Worm (Caenorhabditis elegans) whole organism, mixed stage, embryonic: ENCODE results near the gene T26H5.9.

Source experiments
- blmp-1 ChIP-seq: fragments of 150-350 bp; optimal IDR thresholded peaks from 2 replicates; lab custom pipeline; 2014; ENCODE audit warnings: missing biosample characterization, missing genetic modification characterization
- ces-1 ChIP-seq: fragments of 150-350 bp; optimal IDR thresholded peaks from 2 replicates; lab custom pipeline; 2014; ENCODE audit warnings: missing biosample characterization, missing genetic modification reagents, missing genetic modification characterization
- hlh-1 ChIP-seq: fragments of 150-350 bp; optimal IDR thresholded peaks from 2 replicates; lab custom pipeline; 2014; ENCODE audit warnings: missing biosample characterization, missing genetic modification reagents, missing genetic modification characterization
- lin-13 ChIP-seq: fragments of 150-350 bp; optimal IDR thresholded peaks from 2 replicates; lab custom pipeline; 2014; ENCODE audit warnings: missing biosample characterization, missing genetic modification characterization
- nhr-12 ChIP-seq: fragments of 150-350 bp; optimal IDR thresholded peaks from 2 replicates; lab custom pipeline; 2014; ENCODE audit warnings: missing biosample characterization, missing genetic modification characterization
- nhr-2 ChIP-seq: fragments of 150-350 bp; optimal IDR thresholded peaks from 2 replicates; lab custom pipeline; 2014; ENCODE audit warnings: missing biosample characterization, missing genetic modification characterization
- nhr-237 ChIP-seq: fragments of 150-350 bp; optimal IDR thresholded peaks from 2 replicates; lab custom pipeline; 2014; ENCODE audit warnings: missing biosample characterization, missing genetic modification characterization
- nhr-28 ChIP-seq: fragments of 150-350 bp; optimal IDR thresholded peaks from 2 replicates; lab custom pipeline; 2014; ENCODE audit warnings: missing biosample characterization, missing genetic modification characterization
- pha-4 ChIP-seq: fragments of 150-350 bp; optimal IDR thresholded peaks from 2 replicates; lab custom pipeline; 2018; ENCODE audit warnings: missing biosample characterization, missing genetic modification reagents, missing genetic modification characterization
- sem-2 ChIP-seq: fragments of 200-800 bp; sonication (Bioruptor generic); optimal IDR thresholded peaks from 2 replicates; lab custom pipeline; 2018; ENCODE audit warnings: mild to moderate bottlenecking, missing genetic modification characterization, missing compliant biosample characterization
- snpc-4 ChIP-seq: fragments of 150-350 bp; optimal IDR thresholded peaks from 2 replicates; lab custom pipeline; 2014; ENCODE audit warnings: missing biosample characterization, missing genetic modification characterization
- unc-39 ChIP-seq: fragments of 150-350 bp; optimal IDR thresholded peaks from 2 replicates; lab custom pipeline; 2014; ENCODE audit warnings: missing biosample characterization, missing genetic modification characterization
- unc-62 ChIP-seq: fragments of 150-350 bp; optimal IDR thresholded peaks from 2 replicates; lab custom pipeline; 2014; ENCODE audit warnings: missing biosample characterization, missing genetic modification reagents, missing genetic modification characterization
- ztf-11 ChIP-seq: fragments of 150-350 bp; optimal IDR thresholded peaks from 2 replicates; lab custom pipeline; 2014; ENCODE audit warnings: missing biosample characterization, missing genetic modification characterization

DNA sequence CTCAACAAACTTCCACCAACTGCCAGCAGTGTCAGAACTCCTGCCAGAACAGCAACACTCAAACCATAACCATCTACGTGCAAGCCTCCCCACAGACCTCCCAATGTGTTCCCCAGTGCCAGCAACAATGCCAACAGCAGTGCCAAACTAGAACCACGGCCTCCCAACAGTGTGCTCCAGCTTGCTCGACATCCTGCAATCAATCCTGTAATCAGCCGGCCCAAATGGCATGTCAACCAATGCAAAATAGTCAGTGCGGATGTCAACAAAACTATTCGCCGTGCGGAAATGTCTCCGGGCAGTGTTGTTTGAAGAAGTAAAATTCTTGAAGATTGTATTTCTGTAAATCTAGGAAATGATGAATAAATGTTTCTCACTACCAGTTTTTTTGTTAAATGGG is 22.0 kb downstream of the T26H5.9 start:
- no peak for TF ChIP-seq ztf-11
- TF ChIP-seq nhr-28 = no peak
- TF ChIP-seq unc-62 (GFP tag; lab: Kevin White, UChicago) = no peak
- TF ChIP-seq ces-1 = no peak
- no peak for TF ChIP-seq snpc-4 (tag; lab: Kevin White, UChicago)
- TF ChIP-seq nhr-237 (tag; lab: Kevin White, UChicago) = no peak
- TF ChIP-seq pha-4 (tag; lab: Kevin White, UChicago) = no peak
- TF ChIP-seq blmp-1 = no peak
- TF ChIP-seq sem-2 (GFP tag; lab: Kevin White, UChicago) = no peak
- no peak for TF ChIP-seq unc-39 (tag; lab: Kevin White, UChicago)
- no peak for TF ChIP-seq nhr-12 (tag; lab: Kevin White, UChicago)
- no peak for TF ChIP-seq lin-13 (tag; lab: Kevin White, UChicago)
- no peak for TF ChIP-seq hlh-1
- TF ChIP-seq nhr-2 (tag; lab: Kevin White, UChicago) = no peak
